Worm (Caenorhabditis elegans): ENCODE measurements around the gene C17F4.11.

ce11 chrII:3278634-3279033, 41.4 kb downstream of the C17F4.11 start, which contains the start of gene wht-4:
- TF ChIP-seq ceh-82 (tag; optimal IDR thresholded peaks at IDR 0.05) (no peak), ztf-7 (tag; optimal IDR thresholded peaks at IDR 0.05) (no peak), hlh-11 (tag; optimal IDR thresholded peaks at IDR 0.05) (no peak), jun-1 (tag; optimal IDR thresholded peaks at IDR 0.05) (no peak), spr-3 (GFP tag; optimal IDR thresholded peaks at IDR 0.05) (no peak), unc-62 (GFP tag; optimal IDR thresholded peaks at IDR 0.05 in 1 of 2) (peak in 1 of 2 experiments; percentile 62), unc-62 (tag; optimal IDR thresholded peaks at IDR 0.05) (no peak), fkh-10 (GFP tag; optimal IDR thresholded peaks at IDR 0.05) (no peak), lin-15B (tag; optimal IDR thresholded peaks at IDR 0.05) (no peak), aly-2 (tag; optimal IDR thresholded peaks at IDR 0.05) (no peak)

All from whole organism, L4 larva.